Fruit fly (Drosophila melanogaster) whole organism: ENCODE measurements around the gene CG6409.

Experiments
- CG8478 ChIP-seq: fragments of >200 bp; optimal IDR thresholded peaks from 2 replicates; lab custom pipeline; 2018; ENCODE audit warnings: inconsistent platforms
- Dll ChIP-seq: fragments of >200 bp; optimal IDR thresholded peaks from 2 replicates; lab custom pipeline; 2017
- usp ChIP-seq: fragments of >200 bp; optimal IDR thresholded peaks from 2 replicates; lab custom pipeline; 2017; ENCODE audit warnings: missing biosample characterization, missing genetic modification characterization, mixed read lengths

DNA sequence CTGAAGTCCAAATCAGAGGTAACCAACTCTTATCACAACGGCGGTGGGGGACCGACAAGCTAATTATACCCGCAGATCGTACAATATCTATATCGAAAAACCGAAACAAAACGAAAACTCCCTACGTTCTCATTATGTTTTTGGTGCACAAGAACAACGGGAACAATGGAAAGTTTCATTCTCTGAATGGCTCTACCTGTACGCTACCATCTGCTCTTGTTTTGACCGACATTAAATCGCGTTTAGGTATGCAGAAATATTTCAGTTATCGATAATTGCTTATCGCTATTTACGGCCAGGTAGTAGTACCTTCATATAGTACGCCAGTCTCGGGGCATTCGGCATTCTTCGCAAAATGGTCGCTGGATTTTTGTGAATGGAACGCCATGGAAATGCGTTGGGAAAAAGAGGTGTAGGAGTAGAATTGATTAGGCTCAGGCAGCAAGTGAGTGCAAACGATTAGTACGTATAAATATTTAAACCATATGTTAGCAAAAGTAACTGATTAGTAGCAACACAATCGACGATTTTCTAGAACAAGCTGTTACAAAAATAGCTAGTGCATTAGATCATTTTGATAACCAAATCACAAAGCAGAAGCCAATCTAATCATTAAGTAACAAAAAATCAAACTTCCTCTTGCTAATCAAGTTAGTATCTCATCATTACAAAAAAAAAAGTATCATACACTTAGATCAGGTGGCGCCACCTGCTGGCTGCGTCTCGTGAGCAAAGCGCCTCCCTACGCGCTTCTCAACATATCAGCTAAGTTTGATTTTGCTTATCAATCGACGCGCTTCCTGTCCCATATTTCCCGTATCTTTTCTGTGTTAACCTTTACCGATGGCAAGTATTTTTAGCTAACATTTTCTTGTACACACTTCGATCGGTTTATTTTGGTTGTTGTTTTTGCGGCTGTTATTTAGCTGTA lies 19.4 kb downstream of the CG6409 start:
- TF ChIP-seq usp (no peak), Dll (lab: Kevin White, UChicago) (no peak), CG8478 (lab: Kevin White, UChicago) (no peak)
